Worm (Caenorhabditis elegans): ENCODE measurements around the gene C17C3.24.

ce11 chrII:5537524-5537923 is 4.1 kb downstream of the C17C3.24 start, which contains the start of gene C17C3.11:
- no peak for TF ChIP-seq Y56A3A.18 (GFP tag; IDR thresholded peaks at IDR 0.05)
- no peak for TF ChIP-seq ztf-18 (tag; optimal IDR thresholded peaks at IDR 0.05)
- no peak for TF ChIP-seq gei-17 (GFP tag; optimal IDR thresholded peaks at IDR 0.05)
- no peak for TF ChIP-seq efl-1 (GFP tag; optimal IDR thresholded peaks at IDR 0.05)
- TF ChIP-seq B0035.1 (tag; optimal IDR thresholded peaks at IDR 0.05) = no peak
- TF ChIP-seq zim-3 (tag; optimal IDR thresholded peaks at IDR 0.05) = no peak
- TF ChIP-seq unc-62 (GFP tag; optimal IDR thresholded peaks at IDR 0.05) = no peak
- no peak for TF ChIP-seq pha-4 (tag; optimal IDR thresholded peaks at IDR 0.05)
- TF ChIP-seq ceh-40 (GFP tag; IDR thresholded peaks at IDR 0.05) = no peak
- TF ChIP-seq F52B5.7 (tag; optimal IDR thresholded peaks at IDR 0.05) = no peak

Measured in whole organism, young adult.